Worm (Caenorhabditis elegans): ENCODE data around the gene D1086.17.

The D1086.17 gene

DNA sequence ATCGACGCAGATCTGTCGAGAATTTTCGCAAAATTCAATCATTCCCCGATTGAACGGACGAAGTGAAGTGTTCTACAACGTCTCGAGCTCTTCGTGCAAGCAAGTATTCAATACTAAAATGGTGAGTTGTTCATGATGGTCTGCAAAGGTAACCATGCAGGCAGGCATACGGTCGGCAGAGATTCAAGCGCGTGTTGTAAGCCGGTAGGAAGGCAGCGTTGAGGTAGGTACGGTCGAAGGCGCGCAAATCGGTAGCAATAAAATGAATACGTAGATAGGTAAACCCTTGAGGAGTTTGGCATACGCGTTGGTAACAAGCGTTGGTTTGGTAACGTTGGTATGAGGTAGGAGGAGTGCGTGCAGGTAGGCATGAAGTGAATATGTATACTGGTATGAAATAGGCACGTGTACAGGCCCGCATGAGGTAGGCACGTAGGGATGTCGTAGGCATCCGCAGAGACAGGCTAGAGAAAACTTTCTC is at the start of gene D1086.17:
TSS of gene D1086.17 (plus strand) at position 51 of the 481 bp plus-strand sequence.
- TF ChIP-seq ceh-13 (GFP tag; optimal IDR thresholded peaks at IDR 0.05) (no peak), hnd-1 (tag; optimal IDR thresholded peaks at IDR 0.05) (no peak), ceh-36 (tag; optimal IDR thresholded peaks at IDR 0.05) (no peak), tbx-11 (GFP tag; IDR thresholded peaks at IDR 0.05) (no peak), hmbx-1 (tag; optimal IDR thresholded peaks at IDR 0.05) (no peak), B0310.2 (tag; optimal IDR thresholded peaks at IDR 0.05) (no peak), pes-1 (GFP tag; IDR thresholded peaks at IDR 0.05) (no peak), tra-4 (tag; optimal IDR thresholded peaks at IDR 0.05) (no peak), F13C5.2 (tag; optimal IDR thresholded peaks at IDR 0.05) (no peak), tbx-37 (GFP tag; conservative IDR thresholded peaks at IDR 0.05) (no peak), ama-1 (optimal IDR thresholded peaks at IDR 0.05) (no peak), aly-1 (tag; optimal IDR thresholded peaks at IDR 0.05) (no peak)

- TF ChIP-seq hmbx-1 (tag; optimal IDR thresholded peaks at IDR 0.05) (no peak), ama-1 (optimal IDR thresholded peaks at IDR 0.05) (no peak), F13C5.2 (tag; optimal IDR thresholded peaks at IDR 0.05) (no peak), scrt-1 (GFP tag; IDR thresholded peaks at IDR 0.05) (no peak), tbx-37 (GFP tag; conservative IDR thresholded peaks at IDR 0.05) (no peak)
These were observed 49.0 kb upstream of the D1086.17 start, which contains the start of the genes mtl-2 and T08G5.1 for ce11 chrV:14018640-14019039. mtl-2 (minus strand) TSS chrV:14018673. T08G5.1 (plus strand) TSS chrV:14018766.

DNA sequence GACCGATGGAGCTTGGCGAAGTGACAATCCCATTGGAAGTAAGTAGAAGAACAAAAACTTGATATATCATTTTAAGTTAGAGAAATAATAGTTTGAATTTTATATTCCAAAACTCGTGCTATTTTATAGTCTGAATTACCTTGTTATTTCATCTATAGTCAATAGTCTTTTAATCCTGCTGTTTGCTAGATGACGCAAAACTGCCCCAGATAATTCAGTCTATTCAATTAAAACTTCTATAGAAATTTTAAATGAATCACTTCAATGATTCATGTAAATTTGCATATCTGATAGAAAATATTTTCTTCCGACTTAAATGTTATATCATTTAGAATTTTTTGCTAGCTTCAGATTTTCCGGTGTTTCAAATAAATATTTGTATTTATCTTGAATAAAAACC is 44.6 kb upstream of the D1086.17 start, which contains the start of gene T08G5.15:
TSS of gene T08G5.15 (minus strand) at position 101 of the 400 bp plus-strand sequence.
- TF ChIP-seq sea-1 (GFP tag; conservative IDR thresholded peaks at IDR 0.05) (no peak), tbx-11 (GFP tag; IDR thresholded peaks at IDR 0.05) (no peak), aly-1 (tag; optimal IDR thresholded peaks at IDR 0.05) (no peak), F13C5.2 (tag; optimal IDR thresholded peaks at IDR 0.05) (no peak), ceh-13 (GFP tag; optimal IDR thresholded peaks at IDR 0.05) (no peak), B0310.2 (tag; optimal IDR thresholded peaks at IDR 0.05) (no peak), flt-1 (GFP tag; IDR thresholded peaks at IDR 0.05) (no peak), ets-7 (tag; optimal IDR thresholded peaks at IDR 0.05) (no peak), tbx-37 (GFP tag; conservative IDR thresholded peaks at IDR 0.05) (no peak), hmbx-1 (tag; optimal IDR thresholded peaks at IDR 0.05) (no peak), hmg-4 (GFP tag; optimal IDR thresholded peaks at IDR 0.05) (no peak), hnd-1 (tag; optimal IDR thresholded peaks at IDR 0.05) (no peak), ama-1 (optimal IDR thresholded peaks at IDR 0.05) (no peak), tra-4 (tag; optimal IDR thresholded peaks at IDR 0.05) (no peak)

DNA sequence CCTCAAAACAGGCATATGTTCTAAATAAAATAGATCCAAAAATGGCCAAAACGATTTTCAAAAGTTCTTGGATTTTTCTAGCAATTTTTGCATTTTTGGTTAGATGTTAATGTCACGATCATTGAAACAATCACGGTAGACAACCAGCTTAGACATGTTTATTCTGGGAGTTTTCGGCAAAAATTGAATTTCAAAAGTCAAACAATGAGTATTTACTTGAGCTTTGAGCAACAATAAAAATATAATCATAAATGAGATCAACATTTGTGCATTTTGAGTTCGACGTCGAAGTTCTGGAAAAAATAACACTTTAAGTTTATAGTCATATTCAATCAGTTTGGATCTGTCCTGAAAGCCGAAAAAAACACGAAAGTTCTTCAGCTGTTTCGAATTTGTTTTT is 41.5 kb upstream of the D1086.17 start, which contains the start of gene T08G5.2:
TSS of gene T08G5.2 (minus strand) at position 101 of the 400 bp plus-strand sequence.
- no peak for TF ChIP-seq tbx-37 (GFP tag; conservative IDR thresholded peaks at IDR 0.05)
- TF ChIP-seq sea-1 (GFP tag; conservative IDR thresholded peaks at IDR 0.05) = no peak
- no peak for TF ChIP-seq scrt-1 (GFP tag; IDR thresholded peaks at IDR 0.05)

ce11 chrV:14027384-14027783 is 40.3 kb upstream of the D1086.17 start, which contains the start of gene T08G5.3:
T08G5.3 (minus strand) TSS chrV:14027484.
- TF ChIP-seq sea-1 (GFP tag; conservative IDR thresholded peaks at IDR 0.05) (no peak), flt-1 (GFP tag; IDR thresholded peaks at IDR 0.05) (no peak), scrt-1 (GFP tag; IDR thresholded peaks at IDR 0.05) (no peak), F13C5.2 (tag; optimal IDR thresholded peaks at IDR 0.05) (no peak), tbx-37 (GFP tag; conservative IDR thresholded peaks at IDR 0.05) (no peak), ets-7 (tag; optimal IDR thresholded peaks at IDR 0.05) (no peak), hmbx-1 (tag; optimal IDR thresholded peaks at IDR 0.05) (no peak), ama-1 (optimal IDR thresholded peaks at IDR 0.05) (no peak), tbx-11 (GFP tag; IDR thresholded peaks at IDR 0.05) (no peak), ceh-36 (tag; optimal IDR thresholded peaks at IDR 0.05) (no peak), aly-1 (tag; optimal IDR thresholded peaks at IDR 0.05) (no peak)

ce11 chrV:14028256-14028743 is 39.4 kb upstream of the D1086.17 start:
- TF ChIP-seq hnd-1 (tag; optimal IDR thresholded peaks at IDR 0.05) = no peak
- peak; percentile 36 for TF ChIP-seq aly-1 (tag; optimal IDR thresholded peaks at IDR 0.05)
- TF ChIP-seq tbx-11 (GFP tag; IDR thresholded peaks at IDR 0.05) = 0 out of 2 replicates have a peak, but pooled peaks have one; percentile 32
- TF ChIP-seq B0310.2 (tag; optimal IDR thresholded peaks at IDR 0.05) = peak; percentile 2
- TF ChIP-seq ama-1 (optimal IDR thresholded peaks at IDR 0.05) = peak; percentile 86
- TF ChIP-seq tbx-37 (GFP tag; conservative IDR thresholded peaks at IDR 0.05) = no peak
- no peak for TF ChIP-seq ceh-13 (GFP tag; optimal IDR thresholded peaks at IDR 0.05)
- peak; percentile 41 for TF ChIP-seq hmg-4 (GFP tag; optimal IDR thresholded peaks at IDR 0.05)
- peak; percentile 72; the same call in 1 of the 2 replicates for TF ChIP-seq sea-1 (GFP tag; conservative IDR thresholded peaks at IDR 0.05)
- TF ChIP-seq ets-7 (tag; optimal IDR thresholded peaks at IDR 0.05) = no peak

- TF ChIP-seq sea-1 (GFP tag; conservative IDR thresholded peaks at IDR 0.05) (no peak), ama-1 (optimal IDR thresholded peaks at IDR 0.05) (no peak), tbx-11 (GFP tag; IDR thresholded peaks at IDR 0.05) (no peak)
These were observed 34.0 kb upstream of the D1086.17 start, which contains the start of gene ins-10 for ce11 chrV:14033649-14034048. ins-10 (plus strand) TSS chrV:14033949.

DNA sequence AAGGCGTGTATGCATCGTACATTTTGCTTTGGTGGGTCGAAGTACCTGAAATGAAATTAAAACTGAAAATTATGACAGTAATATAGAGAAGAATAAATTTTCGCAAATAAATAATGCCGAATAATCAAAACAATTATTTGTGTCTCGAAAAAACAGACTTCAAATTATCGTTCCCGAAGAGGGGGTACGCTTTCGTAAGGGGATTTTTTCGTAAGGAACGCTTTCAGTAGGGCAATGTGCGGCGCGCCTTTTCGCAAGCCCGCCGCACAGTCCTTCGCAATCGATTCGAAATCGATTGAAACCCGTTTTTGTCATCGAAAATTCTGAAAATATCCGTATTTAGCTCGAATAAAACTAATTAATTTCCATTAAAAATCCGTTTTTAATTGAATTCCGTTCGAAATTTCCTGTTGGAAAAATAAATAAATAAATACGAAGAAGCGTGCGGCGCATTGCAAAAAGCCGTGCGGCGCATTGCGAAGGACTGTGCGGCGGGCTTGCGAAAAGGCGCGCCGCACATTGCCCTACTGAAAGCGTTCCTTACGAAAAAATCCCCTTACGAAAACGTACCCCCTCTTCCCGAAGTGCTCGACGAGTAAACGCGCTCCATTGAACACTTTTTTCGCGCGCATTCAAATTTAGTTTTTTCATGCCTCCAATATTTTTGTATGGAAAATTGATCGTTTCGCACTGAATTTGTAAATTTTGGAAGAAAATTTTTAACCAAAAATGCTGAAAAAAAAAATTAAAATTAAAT is 29.2 kb upstream of the D1086.17 start, which contains the start of gene vps-39:
TSS of gene vps-39 (minus strand) at position 51 of the 757 bp plus-strand sequence.
- peak; percentile 79; the same call in 1 of the 2 replicates for TF ChIP-seq pes-1 (GFP tag; IDR thresholded peaks at IDR 0.05)
- peak; percentile 50; the same call in 1 of the 2 replicates for TF ChIP-seq scrt-1 (GFP tag; IDR thresholded peaks at IDR 0.05)
- TF ChIP-seq flt-1 (GFP tag; IDR thresholded peaks at IDR 0.05) = 0 out of 2 replicates have a peak, but pooled peaks have one; percentile 6
- TF ChIP-seq sea-1 (GFP tag; conservative IDR thresholded peaks at IDR 0.05) = peak; percentile 77
- peak; percentile 17 for TF ChIP-seq hmg-4 (GFP tag; optimal IDR thresholded peaks at IDR 0.05)
- TF ChIP-seq tbx-37 (GFP tag; conservative IDR thresholded peaks at IDR 0.05) = peak; percentile 58; the same call in 1 of the 2 replicates

All from whole organism, early embryonic.